Fruit fly (Drosophila melanogaster) whole organism, embryonic: Measurements from ENCODE around the gene asf1.
A peak's percentile ranks its signal among the peaks of the same experiment; 100 is the strongest.

Experiments used
- B-H1 ChIP-seq: fragments of 200-800 bp; sonication (Bioruptor generic); IDR thresholded peaks from 3 replicates; pipeline ENCODE4 v1.3.6; 2022; ENCODE audit warnings: missing biosample characterization, missing genetic modification characterization
- BEAF-32 ChIP-seq: fragments of 200-800 bp; sonication (Bioruptor generic); optimal IDR thresholded peaks from 3 replicates; lab custom pipeline; 2017; ENCODE audit warnings: missing biosample characterization, missing genetic modification characterization, mild to moderate bottlenecking, moderate library complexity, missing genetic modification reagents
- Bgb ChIP-seq: fragments of 200-800 bp; sonication (Bioruptor generic); IDR thresholded peaks from 2 replicates; pipeline ENCODE4 v1.3.6; 2022; ENCODE audit warnings: missing biosample characterization, missing genetic modification characterization; ENCODE audit not compliant: partially characterized antibody
- CG11093 ChIP-seq: fragments of 200-800 bp; sonication (Bioruptor generic); IDR thresholded peaks from 3 replicates; pipeline ENCODE4 v1.3.6; 2022; ENCODE audit warnings: missing biosample characterization, missing genetic modification characterization
- CG11456 ChIP-seq: fragments of 200-800 bp; sonication (Bioruptor generic); IDR thresholded peaks from 3 replicates; pipeline ENCODE4 v1.3.6; 2022; ENCODE audit warnings: missing biosample characterization, missing genetic modification characterization
- CG12071 ChIP-seq: fragments of 200-800 bp; sonication (Bioruptor generic); optimal IDR thresholded peaks from 3 replicates; lab custom pipeline; 2018; ENCODE audit warnings: missing biosample characterization, mild to moderate bottlenecking, missing genetic modification characterization
- CG12391 ChIP-seq: fragments of 200-800 bp; sonication (Bioruptor generic); optimal IDR thresholded peaks from 3 replicates; lab custom pipeline; 2018; ENCODE audit warnings: missing biosample characterization, mild to moderate bottlenecking, missing genetic modification characterization, moderate library complexity
- CG13894 ChIP-seq: fragments of 200-800 bp; sonication (Bioruptor generic); optimal IDR thresholded peaks from 3 replicates; lab custom pipeline; 2018; ENCODE audit warnings: missing biosample characterization, mild to moderate bottlenecking, missing genetic modification characterization, moderate library complexity
- CG14667 ChIP-seq: fragments of 200-800 bp; sonication (Bioruptor generic); IDR thresholded peaks from 2 replicates; pipeline ENCODE4 v1.3.6; 2022; ENCODE audit warnings: missing biosample characterization, missing genetic modification characterization
- CG15479 ChIP-seq: fragments of 200-800 bp; sonication (Bioruptor generic); optimal IDR thresholded peaks from 3 replicates; lab custom pipeline; 2019; ENCODE audit warnings: missing biosample characterization, mild to moderate bottlenecking, missing genetic modification characterization, moderate library complexity
- CG15514 ChIP-seq: fragments of 200-800 bp; sonication (Bioruptor generic); optimal IDR thresholded peaks from 3 replicates; lab custom pipeline; 2017; ENCODE audit warnings: missing biosample characterization, missing genetic modification characterization, mild to moderate bottlenecking, moderate library complexity, missing genetic modification reagents
- CG1647 ChIP-seq: fragments of 200-800 bp; sonication (Bioruptor generic); optimal IDR thresholded peaks from 3 replicates; lab custom pipeline; 2016; ENCODE audit warnings: missing biosample characterization, missing genetic modification characterization
- CG32772 ChIP-seq: fragments of 200-800 bp; sonication (Bioruptor generic); IDR thresholded peaks from 2 replicates; pipeline ENCODE4 v1.3.6; 2022; ENCODE audit warnings: missing biosample characterization, missing genetic modification characterization
- CG4360 ChIP-seq: fragments of 200-800 bp; sonication (Bioruptor generic); IDR thresholded peaks from 2 replicates; pipeline ENCODE4 v1.3.6; 2022; ENCODE audit warnings: missing biosample characterization, missing genetic modification characterization
- CG4820 ChIP-seq: fragments of 200-800 bp; sonication (Bioruptor generic); optimal IDR thresholded peaks from 3 replicates; lab custom pipeline; 2016; ENCODE audit warnings: missing biosample characterization, missing genetic modification characterization
- CG7357 ChIP-seq: fragments of 200-800 bp; sonication (Bioruptor generic); IDR thresholded peaks from 3 replicates; pipeline ENCODE4 v1.3.6; 2022; ENCODE audit warnings: missing biosample characterization, missing genetic modification characterization
- CG7786 ChIP-seq: fragments of 200-800 bp; sonication (Bioruptor generic); optimal IDR thresholded peaks from 2 replicates; lab custom pipeline; 2016; ENCODE audit warnings: missing biosample characterization, missing genetic modification characterization
- CG9932 ChIP-seq: fragments of 200-800 bp; sonication (Bioruptor generic); IDR thresholded peaks from 2 replicates; pipeline ENCODE4 v1.3.6; 2022; ENCODE audit warnings: missing biosample characterization, missing genetic modification characterization
- Dref ChIP-seq: fragments of 200-800 bp; sonication (Bioruptor generic); IDR thresholded peaks from 2 replicates; pipeline ENCODE4 v1.3.6; 2022; ENCODE audit warnings: missing biosample characterization, missing genetic modification characterization
- Drgx ChIP-seq: fragments of 200-800 bp; sonication (Bioruptor generic); IDR thresholded peaks from 2 replicates; pipeline ENCODE4 v1.3.6; 2022; ENCODE audit warnings: missing biosample characterization, missing genetic modification characterization
- E2f1 ChIP-seq: fragments of 200-800 bp; sonication (Bioruptor generic); IDR thresholded peaks from 2 replicates; pipeline ENCODE4 v1.3.6; 2022; ENCODE audit warnings: missing biosample characterization, missing genetic modification characterization
- GATAe ChIP-seq: fragments of 200-800 bp; sonication (Bioruptor generic); conservative IDR thresholded peaks from 2 replicates; pipeline ENCODE4 v1.3.6; 2022; ENCODE audit warnings: missing biosample characterization, missing genetic modification characterization
- Hsf ChIP-seq: fragments of 200-800 bp; sonication (Bioruptor generic); optimal IDR thresholded peaks from 3 replicates; lab custom pipeline; 2016; ENCODE audit warnings: missing biosample characterization, missing genetic modification characterization
- NK7.1 ChIP-seq: fragments of 200-800 bp; sonication (Bioruptor generic); optimal IDR thresholded peaks from 3 replicates; lab custom pipeline; 2016; ENCODE audit warnings: missing biosample characterization, missing genetic modification characterization
- Oaz ChIP-seq: fragments of 200-800 bp; sonication (Bioruptor generic); IDR thresholded peaks from 2 replicates; pipeline ENCODE4 v1.3.6; 2022; ENCODE audit warnings: missing biosample characterization, missing genetic modification characterization
- Oli ChIP-seq: fragments of 200-800 bp; sonication (Bioruptor generic); optimal IDR thresholded peaks from 2 replicates; lab custom pipeline; 2018; ENCODE audit warnings: missing biosample characterization, mild to moderate bottlenecking, missing genetic modification characterization, moderate library complexity
- Opbp ChIP-seq: fragments of 200-800 bp; sonication (Bioruptor generic); IDR thresholded peaks from 3 replicates; pipeline ENCODE4 v1.3.6; 2022; ENCODE audit warnings: missing biosample characterization, missing genetic modification characterization; ENCODE audit not compliant: partially characterized antibody
- Scr ChIP-seq: fragments of 200-800 bp; sonication (Bioruptor generic); IDR thresholded peaks from 2 replicates; pipeline ENCODE4 v1.3.6; 2022; ENCODE audit warnings: missing biosample characterization, missing genetic modification characterization; ENCODE audit not compliant: partially characterized antibody
- Side ChIP-seq: fragments of 200-800 bp; sonication (Bioruptor generic); optimal IDR thresholded peaks from 2 replicates; lab custom pipeline; 2016; ENCODE audit warnings: missing biosample characterization, missing genetic modification characterization
- Trl ChIP-seq, 3 experiments: fragments of >200 bp in 2 of 3; fragments of 200-800 bp in 1 of 3; sonication (Bioruptor generic) in 1 of 3; optimal IDR thresholded peaks; 2 replicates in 1 of 3; 3 replicates in 2 of 3; lab custom pipeline; 2016 to 2017; ENCODE audit warnings: missing biosample characterization in 1 of 3, missing genetic modification characterization in 1 of 3
- ac ChIP-seq: fragments of 200-800 bp; sonication (Bioruptor generic); optimal IDR thresholded peaks from 3 replicates; lab custom pipeline; 2017; ENCODE audit warnings: missing biosample characterization, mild to moderate bottlenecking, missing genetic modification characterization
- ase ChIP-seq: fragments of 200-800 bp; sonication (Bioruptor generic); IDR thresholded peaks from 3 replicates; pipeline ENCODE4 v1.3.6; 2022; ENCODE audit warnings: missing biosample characterization, missing genetic modification characterization
- ash1 ChIP-seq: fragments of 200-800 bp; sonication (Bioruptor generic); optimal IDR thresholded peaks from 2 replicates; lab custom pipeline; 2018; ENCODE audit warnings: missing biosample characterization, mild to moderate bottlenecking, missing genetic modification characterization
- br ChIP-seq: fragments of >200 bp; optimal IDR thresholded peaks from 2 replicates; lab custom pipeline; 2017
- chn ChIP-seq: fragments of 200-800 bp; sonication (Bioruptor generic); optimal IDR thresholded peaks from 2 replicates; lab custom pipeline; 2016; ENCODE audit warnings: missing biosample characterization, missing genetic modification characterization
- dm ChIP-seq: fragments of 200-800 bp; sonication (Bioruptor generic); optimal IDR thresholded peaks from 3 replicates; lab custom pipeline; 2016; ENCODE audit warnings: missing biosample characterization, missing genetic modification characterization
- eve ChIP-seq, 2 experiments: fragments of >200 bp; optimal IDR thresholded peaks; 2 replicates each; lab custom pipeline; 2017; ENCODE audit warnings: missing biosample characterization in 2 of 2, missing genetic modification characterization in 2 of 2
- kay ChIP-seq: fragments of 200-800 bp; sonication (Bioruptor generic); optimal IDR thresholded peaks from 2 replicates; lab custom pipeline; 2016; ENCODE audit warnings: missing biosample characterization, missing genetic modification characterization
- kni ChIP-seq: fragments of 200-800 bp; sonication (Bioruptor generic); optimal IDR thresholded peaks from 3 replicates; lab custom pipeline; 2017; ENCODE audit warnings: mild to moderate bottlenecking, missing biosample characterization, missing genetic modification reagents, missing genetic modification characterization
- lilli ChIP-seq: fragments of 200-800 bp; sonication (Bioruptor generic); optimal IDR thresholded peaks from 3 replicates; lab custom pipeline; 2016; ENCODE audit warnings: missing biosample characterization, missing genetic modification characterization
- odd ChIP-seq: fragments of 200-800 bp; sonication (Bioruptor generic); optimal IDR thresholded peaks from 2 replicates; lab custom pipeline; 2017; ENCODE audit warnings: missing biosample characterization, mild to moderate bottlenecking, missing genetic modification characterization
- pb ChIP-seq: fragments of 200-800 bp; sonication (Bioruptor generic); optimal IDR thresholded peaks from 3 replicates; lab custom pipeline; 2016; ENCODE audit warnings: missing biosample characterization, missing genetic modification characterization
- pum ChIP-seq: fragments of 200-800 bp; sonication (Bioruptor generic); optimal IDR thresholded peaks from 2 replicates; lab custom pipeline; 2016; ENCODE audit warnings: missing biosample characterization, missing genetic modification characterization
- ro ChIP-seq: fragments of 200-800 bp; sonication (Bioruptor generic); IDR thresholded peaks from 2 replicates; pipeline ENCODE4 v1.3.6; 2022; ENCODE audit warnings: missing biosample characterization, missing genetic modification characterization
- schlank ChIP-seq: fragments of 200-800 bp; sonication (Bioruptor generic); optimal IDR thresholded peaks from 2 replicates; lab custom pipeline; 2018; ENCODE audit warnings: missing biosample characterization, mild to moderate bottlenecking, missing genetic modification characterization
- sens-2 ChIP-seq: fragments of 200-800 bp; sonication (Bioruptor generic); IDR thresholded peaks from 2 replicates; pipeline ENCODE4 v1.3.6; 2022; ENCODE audit warnings: missing biosample characterization, missing genetic modification characterization
- sima ChIP-seq: fragments of 200-800 bp; sonication (Bioruptor generic); optimal IDR thresholded peaks from 2 replicates; lab custom pipeline; 2016; ENCODE audit warnings: missing biosample characterization, missing genetic modification characterization
- ssp ChIP-seq: fragments of 200-800 bp; sonication (Bioruptor generic); IDR thresholded peaks from 2 replicates; pipeline ENCODE4 v1.3.6; 2022; ENCODE audit warnings: missing biosample characterization, missing genetic modification characterization
- sug ChIP-seq: fragments of 200-800 bp; optimal IDR thresholded peaks from 2 replicates; lab custom pipeline; 2019; ENCODE audit warnings: missing biosample characterization, mild to moderate bottlenecking, missing genetic modification characterization, moderate library complexity
- toy ChIP-seq: fragments of 200-800 bp; sonication (Bioruptor generic); IDR thresholded peaks from 2 replicates; pipeline ENCODE4 v1.3.6; 2022; ENCODE audit warnings: missing biosample characterization, missing genetic modification characterization
- vvl ChIP-seq: fragments of 200-800 bp; sonication (Bioruptor generic); IDR thresholded peaks from 2 replicates; pipeline ENCODE4 v1.3.6; 2022; ENCODE audit warnings: missing biosample characterization, missing genetic modification characterization
- zf30C ChIP-seq: fragments of 200-800 bp; sonication (Bioruptor generic); optimal IDR thresholded peaks from 3 replicates; lab custom pipeline; 2018; ENCODE audit warnings: missing biosample characterization, mild to moderate bottlenecking, missing genetic modification characterization

Gene asf1

DNA sequence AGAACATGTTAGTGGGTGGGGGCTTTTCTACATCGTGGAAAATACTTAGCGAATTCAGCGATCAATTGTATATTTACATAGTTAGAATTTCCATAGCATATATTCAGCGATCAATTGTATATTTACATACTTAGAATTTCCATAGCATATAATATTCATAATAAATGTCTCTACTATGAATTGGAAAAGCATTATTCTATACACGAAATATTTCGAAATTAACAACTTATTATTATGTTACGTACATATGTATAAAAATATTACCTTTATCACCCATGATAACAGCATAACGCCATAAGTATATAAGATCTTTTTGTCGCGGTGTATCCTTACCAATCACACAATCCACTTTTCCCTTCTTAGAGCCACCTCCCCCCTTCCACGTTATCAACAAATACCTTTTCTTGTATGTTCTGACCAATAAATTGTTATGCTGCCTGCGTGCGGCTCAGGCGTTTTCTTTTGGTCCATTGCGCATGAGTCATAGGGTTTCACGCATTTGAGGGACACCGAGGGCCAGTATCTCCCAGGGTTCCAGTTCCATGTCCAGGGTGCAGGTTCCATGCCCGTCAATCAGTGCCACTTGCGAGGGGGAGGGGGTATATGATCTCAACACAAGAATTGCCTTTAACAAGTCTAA lies 18.2 kb downstream of the asf1 start (continued):
- TF ChIP-seq CG15479 (GFP tag; lab: Kevin White, UChicago) (peak; percentile 95), CG15514 (no peak), toy (GFP tag; lab: Robert Waterston, UW) (no peak), sens-2 (GFP tag; lab: Robert Waterston, UW) (no peak), CG9932 (GFP tag; lab: Robert Waterston, UW) (no peak), Drgx (GFP tag; lab: Robert Waterston, UW) (no peak), Oli (tag; lab: Kevin White, UChicago) (peak; percentile 55), CG13894 (no peak), br (no peak), Side (no peak), ac (peak; percentile 56), sug (tag; lab: Kevin White, UChicago) (no peak), zf30C (GFP tag; lab: Kevin White, UChicago) (peak; percentile 94), pb (GFP tag; lab: Kevin White, UChicago) (no peak), BEAF-32 (GFP tag; lab: Kevin White, UChicago) (no peak), Scr (GFP tag; lab: Robert Waterston, UW) (no peak), vvl (GFP tag; lab: Robert Waterston, UW) (no peak), NK7.1 (no peak), CG4820 (GFP tag; lab: Kevin White, UChicago) (peak; percentile 52), Dref (no peak), chn (GFP tag; lab: Kevin White, UChicago) (no peak), ro (GFP tag; lab: Robert Waterston, UW) (no peak), lilli (GFP tag; lab: Kevin White, UChicago) (peak; percentile 4), Hsf (GFP tag; lab: Kevin White, UChicago) (peak; percentile 41), odd (no peak), dm (GFP tag; lab: Kevin White, UChicago) (no peak), kay (GFP tag; lab: Kevin White, UChicago) (peak; percentile 34), sima (GFP tag; lab: Kevin White, UChicago) (no peak), CG14667 (GFP tag; lab: Robert Waterston, UW) (no peak), CG1647 (GFP tag; lab: Kevin White, UChicago) (no peak), pum (GFP tag; lab: Kevin White, UChicago) (no peak), B-H1 (GFP tag; lab: Robert Waterston, UW) (no peak), CG4360 (GFP tag; lab: Robert Waterston, UW) (no peak), Oaz (no peak), CG11456 (GFP tag; lab: Robert Waterston, UW) (no peak), CG32772 (GFP tag; lab: Robert Waterston, UW) (no peak), Opbp (GFP tag; lab: Robert Waterston, UW) (no peak), ssp (GFP tag; lab: Robert Waterston, UW) (no peak), CG12391 (tag; lab: Kevin White, UChicago) (peak; percentile 82), kni (GFP tag; lab: Kevin White, UChicago) (peak; percentile 68), eve (GFP tag; optimal IDR thresholded peaks at IDR 0.05; lab: Kevin White, UChicago) (no peak), CG7786 (GFP tag; lab: Kevin White, UChicago) (no peak), Trl (optimal IDR thresholded peaks at IDR 0.05; lab: Kevin White, UChicago) (no peak), Trl (GFP tag; optimal IDR thresholded peaks at IDR 0.05; lab: Kevin White, UChicago) (no peak), Bgb (GFP tag; lab: Robert Waterston, UW) (no peak), ash1 (no peak), CG12071 (GFP tag; lab: Kevin White, UChicago) (no peak), GATAe (no peak), CG11093 (GFP tag; lab: Robert Waterston, UW) (no peak), schlank (no peak), CG7357 (GFP tag; lab: Robert Waterston, UW) (no peak), E2f1 (GFP tag; lab: Robert Waterston, UW) (no peak), ase (GFP tag; lab: Robert Waterston, UW) (no peak)
